Worm (Caenorhabditis elegans) whole organism, L2 larva: ENCODE measurements around the gene Y47D3A.20.
A peak's percentile ranks its signal among the peaks of the same experiment; 100 is the strongest.

ENCODE experiments used
- F13H6.1 ChIP-seq: sonication (generic microtip); optimal IDR thresholded peaks from 2 replicates; lab custom pipeline; 2016; ENCODE audit warnings: missing genetic modification characterization, missing compliant biosample characterization
- ZK546.5 ChIP-seq: sonication (generic microtip); optimal IDR thresholded peaks from 2 replicates; lab custom pipeline; 2017; ENCODE audit warnings: missing biosample characterization, missing genetic modification characterization
- ama-1 ChIP-seq: fragments of 150-350 bp; optimal IDR thresholded peaks from 2 replicates; lab custom pipeline; 2018; ENCODE audit warnings: inconsistent platforms
- egl-27 ChIP-seq: sonication (generic microtip); optimal IDR thresholded peaks from 3 replicates; lab custom pipeline; 2017; ENCODE audit warnings: missing biosample characterization, missing genetic modification reagents, missing genetic modification characterization
- elt-3 ChIP-seq: sonication (generic microtip); optimal IDR thresholded peaks from 2 replicates; lab custom pipeline; 2017; ENCODE audit warnings: missing biosample characterization, missing genetic modification characterization
- lin-13 ChIP-seq: fragments of 150-350 bp; optimal IDR thresholded peaks from 2 replicates; lab custom pipeline; 2014; ENCODE audit warnings: missing biosample characterization, missing genetic modification reagents, missing genetic modification characterization
- mab-5 ChIP-seq: fragments of 150-350 bp; optimal IDR thresholded peaks from 2 replicates; lab custom pipeline; 2014; ENCODE audit warnings: missing biosample characterization, missing genetic modification characterization
- nhr-10 ChIP-seq: sonication (generic microtip); optimal IDR thresholded peaks from 2 replicates; lab custom pipeline; 2017; ENCODE audit warnings: missing biosample characterization, missing genetic modification characterization
- nhr-12 ChIP-seq: fragments of 150-350 bp; optimal IDR thresholded peaks from 2 replicates; lab custom pipeline; 2014; ENCODE audit warnings: missing biosample characterization, missing genetic modification characterization
- unc-62 ChIP-seq: fragments of 150-350 bp; optimal IDR thresholded peaks from 2 replicates; lab custom pipeline; 2014; ENCODE audit warnings: missing biosample characterization, missing genetic modification reagents, missing genetic modification characterization
- zag-1 ChIP-seq: fragments of 150-350 bp; optimal IDR thresholded peaks from 2 replicates; lab custom pipeline; 2014; ENCODE audit warnings: missing biosample characterization, missing genetic modification characterization
- ztf-4 ChIP-seq: fragments of 150-350 bp; optimal IDR thresholded peaks from 2 replicates; lab custom pipeline; 2014; ENCODE audit warnings: missing biosample characterization, missing genetic modification characterization

- TF ChIP-seq F13H6.1 (tag; lab: Kevin White, UChicago), result peak; percentile 73
- no peak for TF ChIP-seq zag-1 (tag; lab: Kevin White, UChicago)
- TF ChIP-seq nhr-12 (tag; lab: Kevin White, UChicago), result no peak
- no peak for TF ChIP-seq unc-62
- TF ChIP-seq egl-27 (tag; lab: Kevin White, UChicago), result no peak
- TF ChIP-seq mab-5 (tag; lab: Kevin White, UChicago), result peak; percentile 25
- peak; percentile 66 for TF ChIP-seq lin-13 (GFP tag; lab: Kevin White, UChicago)
- no peak for TF ChIP-seq elt-3
- no peak for TF ChIP-seq ama-1
- no peak for TF ChIP-seq nhr-10 (tag; lab: Kevin White, UChicago)
- TF ChIP-seq ztf-4 (tag; lab: Kevin White, UChicago), result no peak
- TF ChIP-seq ZK546.5 (tag; lab: Kevin White, UChicago), result no peak
Measured at ce11 chrIII:11317164-11317620, 42.3 kb downstream of the Y47D3A.20 start, which contains the start of gene mcm-10.
